Fruit fly (Drosophila melanogaster) whole organism, embryonic: ENCODE results near the gene Gr9a.

Experiments
- Blimp-1 ChIP-seq: fragments of 200-800 bp; sonication (Bioruptor generic); optimal IDR thresholded peaks from 3 replicates; lab custom pipeline; 2018; ENCODE audit warnings: missing biosample characterization, missing genetic modification characterization, mild to moderate bottlenecking, moderate library complexity, missing genetic modification reagents
- CG10147 ChIP-seq: fragments of 200-800 bp; sonication (Bioruptor generic); optimal IDR thresholded peaks from 2 replicates; lab custom pipeline; 2019; ENCODE audit warnings: missing biosample characterization, mild to moderate bottlenecking, missing genetic modification characterization, moderate library complexity
- CG10959 ChIP-seq: fragments of 200-800 bp; sonication (Bioruptor generic); IDR thresholded peaks from 2 replicates; pipeline ENCODE4 v1.3.6; 2022; ENCODE audit warnings: missing biosample characterization, missing genetic modification characterization
- CG11093 ChIP-seq: fragments of 200-800 bp; sonication (Bioruptor generic); IDR thresholded peaks from 3 replicates; pipeline ENCODE4 v1.3.6; 2022; ENCODE audit warnings: missing biosample characterization, missing genetic modification characterization
- CG11504 ChIP-seq: fragments of 200-800 bp; sonication (Bioruptor generic); optimal IDR thresholded peaks from 3 replicates; lab custom pipeline; 2019; ENCODE audit warnings: missing biosample characterization, mild to moderate bottlenecking, missing genetic modification characterization, moderate library complexity
- CG13775 ChIP-seq: fragments of 200-800 bp; sonication (Bioruptor generic); optimal IDR thresholded peaks from 3 replicates; lab custom pipeline; 2017; ENCODE audit warnings: missing biosample characterization, mild to moderate bottlenecking, missing genetic modification characterization
- CG15011 ChIP-seq: fragments of 200-800 bp; sonication (Bioruptor generic); optimal IDR thresholded peaks from 3 replicates; lab custom pipeline; 2018; ENCODE audit warnings: missing biosample characterization, mild to moderate bottlenecking, missing genetic modification characterization
- CG15269 ChIP-seq: fragments of 200-800 bp; sonication (Bioruptor generic); optimal IDR thresholded peaks from 2 replicates; lab custom pipeline; 2018; ENCODE audit warnings: missing biosample characterization, mild to moderate bottlenecking, missing genetic modification characterization, moderate library complexity
- CG15601 ChIP-seq: fragments of 200-800 bp; sonication (Bioruptor generic); optimal IDR thresholded peaks from 3 replicates; lab custom pipeline; 2019; ENCODE audit warnings: missing biosample characterization, mild to moderate bottlenecking, missing genetic modification characterization, moderate library complexity
- CG32767 ChIP-seq: fragments of 200-800 bp; sonication (Bioruptor generic); IDR thresholded peaks from 2 replicates; pipeline ENCODE4 v1.3.6; 2022; ENCODE audit warnings: missing biosample characterization, missing genetic modification characterization
- CG42726 ChIP-seq: fragments of 200-800 bp; sonication (Bioruptor generic); IDR thresholded peaks from 2 replicates; pipeline ENCODE4 v1.3.6; 2022; ENCODE audit warnings: missing biosample characterization, missing genetic modification characterization; ENCODE audit not compliant: partially characterized antibody
- CG4360 ChIP-seq: fragments of 200-800 bp; sonication (Bioruptor generic); IDR thresholded peaks from 2 replicates; pipeline ENCODE4 v1.3.6; 2022; ENCODE audit warnings: missing biosample characterization, missing genetic modification characterization
- CG4707 ChIP-seq: fragments of 200-800 bp; sonication (Bioruptor generic); optimal IDR thresholded peaks from 2 replicates; lab custom pipeline; 2018; ENCODE audit warnings: missing biosample characterization, mild to moderate bottlenecking, missing genetic modification characterization, moderate library complexity
- CG7372 ChIP-seq: fragments of 200-800 bp; sonication (Bioruptor generic); IDR thresholded peaks from 2 replicates; pipeline ENCODE4 v1.3.6; 2022; ENCODE audit warnings: missing biosample characterization, missing genetic modification characterization
- CG7928 ChIP-seq: fragments of 200-800 bp; sonication (Bioruptor generic); optimal IDR thresholded peaks from 2 replicates; lab custom pipeline; 2017; ENCODE audit warnings: missing biosample characterization, mild to moderate bottlenecking, missing genetic modification characterization
- CG9727 ChIP-seq: fragments of 200-800 bp; sonication (Bioruptor generic); optimal IDR thresholded peaks from 3 replicates; lab custom pipeline; 2017; ENCODE audit warnings: missing biosample characterization, mild to moderate bottlenecking, missing genetic modification characterization
- CG9797 ChIP-seq: fragments of 200-800 bp; sonication (Bioruptor generic); optimal IDR thresholded peaks from 3 replicates; lab custom pipeline; 2018; ENCODE audit warnings: missing biosample characterization, mild to moderate bottlenecking, missing genetic modification characterization
- CG9876 ChIP-seq: fragments of 200-800 bp; sonication (Bioruptor generic); optimal IDR thresholded peaks from 2 replicates; lab custom pipeline; 2016; ENCODE audit warnings: missing biosample characterization, missing genetic modification characterization
- Dll ChIP-seq: fragments of 200-800 bp; sonication (Bioruptor generic); IDR thresholded peaks from 4 replicates; pipeline ENCODE4 v1.3.6; 2022; ENCODE audit warnings: missing biosample characterization, missing genetic modification characterization; ENCODE audit not compliant: partially characterized antibody
- Doc3 ChIP-seq: fragments of 200-800 bp; sonication (Bioruptor generic); IDR thresholded peaks from 3 replicates; pipeline ENCODE4 v1.3.6; 2022; ENCODE audit warnings: missing biosample characterization, missing genetic modification characterization; ENCODE audit not compliant: partially characterized antibody
- Drgx ChIP-seq: fragments of 200-800 bp; sonication (Bioruptor generic); IDR thresholded peaks from 2 replicates; pipeline ENCODE4 v1.3.6; 2022; ENCODE audit warnings: missing biosample characterization, missing genetic modification characterization
- ERR ChIP-seq: fragments of 200-800 bp; sonication (Bioruptor generic); optimal IDR thresholded peaks from 2 replicates; lab custom pipeline; 2016; ENCODE audit warnings: missing biosample characterization, missing genetic modification characterization
- Elba2 ChIP-seq: fragments of 200-800 bp; sonication (Bioruptor generic); optimal IDR thresholded peaks from 3 replicates; lab custom pipeline; 2016; ENCODE audit warnings: missing biosample characterization, missing genetic modification characterization
- Ets65A ChIP-seq: fragments of 200-800 bp; sonication (Bioruptor generic); peaks from one replicate; lab custom pipeline; 2016; ENCODE audit warnings: missing biosample characterization, missing genetic modification characterization
- H2.0 ChIP-seq: fragments of 200-800 bp; sonication (Bioruptor generic); IDR thresholded peaks from 2 replicates; pipeline ENCODE4 v1.3.6; 2022; ENCODE audit warnings: missing biosample characterization, missing genetic modification characterization
- HHEX ChIP-seq: fragments of 200-800 bp; sonication (Bioruptor generic); optimal IDR thresholded peaks from 3 replicates; lab custom pipeline; 2017; ENCODE audit warnings: missing biosample characterization, mild to moderate bottlenecking, missing genetic modification characterization, missing genetic modification reagents
- HLHmδ ChIP-seq: fragments of 200-800 bp; sonication (Bioruptor generic); optimal IDR thresholded peaks from 2 replicates; lab custom pipeline; 2018; ENCODE audit warnings: missing biosample characterization, mild to moderate bottlenecking, missing genetic modification characterization, moderate library complexity
- Hmx ChIP-seq: fragments of 200-800 bp; sonication (Bioruptor generic); optimal IDR thresholded peaks from 2 replicates; lab custom pipeline; 2016; ENCODE audit warnings: missing biosample characterization, missing genetic modification characterization
- Lim3 ChIP-seq: fragments of 200-800 bp; sonication (Bioruptor generic); IDR thresholded peaks from 2 replicates; pipeline ENCODE4 v1.3.6; 2022; ENCODE audit warnings: missing biosample characterization, missing genetic modification characterization
- Nf-YA ChIP-seq: fragments of 200-800 bp; sonication (Bioruptor generic); IDR thresholded peaks from 2 replicates; pipeline ENCODE4 v1.3.6; 2022; ENCODE audit warnings: missing biosample characterization, missing genetic modification characterization
- Taf1 ChIP-seq: fragments of 200-800 bp; sonication (Bioruptor generic); IDR thresholded peaks from 2 replicates; pipeline ENCODE4 v1.3.6; 2022; ENCODE audit warnings: missing biosample characterization, missing genetic modification characterization
- ab ChIP-seq: fragments of 200-800 bp; sonication (Bioruptor generic); optimal IDR thresholded peaks from 2 replicates; lab custom pipeline; 2016; ENCODE audit warnings: missing biosample characterization, missing genetic modification characterization
- ac ChIP-seq: fragments of 200-800 bp; sonication (Bioruptor generic); optimal IDR thresholded peaks from 3 replicates; lab custom pipeline; 2017; ENCODE audit warnings: missing biosample characterization, mild to moderate bottlenecking, missing genetic modification characterization
- ase ChIP-seq: fragments of 200-800 bp; sonication (Bioruptor generic); IDR thresholded peaks from 3 replicates; pipeline ENCODE4 v1.3.6; 2022; ENCODE audit warnings: missing biosample characterization, missing genetic modification characterization
- bowl ChIP-seq: fragments of 200-800 bp; sonication (Bioruptor generic); IDR thresholded peaks from 2 replicates; pipeline ENCODE4 v1.3.6; 2022; ENCODE audit warnings: missing biosample characterization, missing genetic modification characterization
- chinmo ChIP-seq: fragments of 200-800 bp; sonication (Bioruptor generic); IDR thresholded peaks from 4 replicates; pipeline ENCODE4 v1.3.6; 2022; ENCODE audit warnings: missing biosample characterization, missing genetic modification characterization; ENCODE audit not compliant: partially characterized antibody
- fd102C ChIP-seq: fragments of 200-800 bp; sonication (Bioruptor generic); optimal IDR thresholded peaks from 2 replicates; lab custom pipeline; 2018; ENCODE audit warnings: missing biosample characterization, mild to moderate bottlenecking, missing genetic modification characterization, moderate library complexity
- fd3F ChIP-seq: fragments of 200-800 bp; sonication (Bioruptor generic); optimal IDR thresholded peaks from 2 replicates; lab custom pipeline; 2018; ENCODE audit warnings: missing biosample characterization, mild to moderate bottlenecking, missing genetic modification characterization, moderate library complexity
- fd64A ChIP-seq: fragments of 200-800 bp; sonication (Bioruptor generic); optimal IDR thresholded peaks from 3 replicates; lab custom pipeline; 2018; ENCODE audit warnings: missing biosample characterization, mild to moderate bottlenecking, missing genetic modification characterization
- gcm ChIP-seq: fragments of 200-800 bp; sonication (Bioruptor generic); optimal IDR thresholded peaks from 2 replicates; lab custom pipeline; 2019; ENCODE audit warnings: missing biosample characterization, mild to moderate bottlenecking, missing genetic modification characterization, moderate library complexity
- pfk ChIP-seq: fragments of 200-800 bp; sonication (Bioruptor generic); optimal IDR thresholded peaks from 2 replicates; lab custom pipeline; 2018; ENCODE audit warnings: missing biosample characterization, mild to moderate bottlenecking, missing genetic modification characterization, moderate library complexity
- run ChIP-seq: fragments of 200-800 bp; sonication (Bioruptor generic); optimal IDR thresholded peaks from 3 replicates; lab custom pipeline; 2018; ENCODE audit warnings: missing biosample characterization, mild to moderate bottlenecking, missing genetic modification characterization
- sd ChIP-seq: fragments of 200-800 bp; sonication (Bioruptor generic); optimal IDR thresholded peaks from 3 replicates; lab custom pipeline; 2018; ENCODE audit warnings: missing biosample characterization, mild to moderate bottlenecking, missing genetic modification characterization, moderate library complexity
- seq ChIP-seq: fragments of 200-800 bp; sonication (Bioruptor generic); IDR thresholded peaks from 2 replicates; pipeline ENCODE4 v1.3.6; 2022; ENCODE audit warnings: missing biosample characterization, missing genetic modification characterization
- shn ChIP-seq: fragments of 200-800 bp; sonication (Bioruptor generic); optimal IDR thresholded peaks from 3 replicates; lab custom pipeline; 2016; ENCODE audit warnings: missing biosample characterization, missing genetic modification characterization
- slp2 ChIP-seq: fragments of 200-800 bp; sonication (Bioruptor generic); optimal IDR thresholded peaks from 2 replicates; lab custom pipeline; 2016; ENCODE audit warnings: missing biosample characterization, missing genetic modification characterization
- sob ChIP-seq: fragments of 200-800 bp; sonication (Bioruptor generic); IDR thresholded peaks from 2 replicates; pipeline ENCODE4 v1.3.6; 2022; ENCODE audit warnings: missing biosample characterization, missing genetic modification characterization
- sqz ChIP-seq: fragments of 200-800 bp; sonication (Bioruptor generic); optimal IDR thresholded peaks from 3 replicates; lab custom pipeline; 2018; ENCODE audit warnings: missing biosample characterization, mild to moderate bottlenecking, missing genetic modification characterization
- tio ChIP-seq: fragments of 200-800 bp; sonication (Bioruptor generic); optimal IDR thresholded peaks from 2 replicates; lab custom pipeline; 2017; ENCODE audit warnings: missing biosample characterization, missing genetic modification characterization, inconsistent platforms
- trh ChIP-seq: fragments of 200-800 bp; sonication (Bioruptor generic); optimal IDR thresholded peaks from 2 replicates; lab custom pipeline; 2016; ENCODE audit warnings: missing biosample characterization, missing genetic modification characterization
- vvl ChIP-seq: fragments of 200-800 bp; sonication (Bioruptor generic); IDR thresholded peaks from 2 replicates; pipeline ENCODE4 v1.3.6; 2022; ENCODE audit warnings: missing biosample characterization, missing genetic modification characterization
- z ChIP-seq: fragments of 200-800 bp; sonication (Bioruptor generic); IDR thresholded peaks from 3 replicates; pipeline ENCODE4 v1.3.6; 2022; ENCODE audit warnings: missing biosample characterization, missing genetic modification characterization

The Gr9a gene

dm6 chrX:10016724-10017123, 44.7 kb upstream of the Gr9a start, which contains the start of gene Cht6 (continued):
- TF ChIP-seq pfk (GFP tag; lab: Kevin White, UChicago) (no peak), Hmx (GFP tag; lab: Kevin White, UChicago) (no peak), Dll (GFP tag; lab: Robert Waterston, UW) (no peak), tio (GFP tag; lab: Kevin White, UChicago) (no peak), bowl (GFP tag; lab: Robert Waterston, UW) (0 out of 2 replicates have a peak, but pooled peaks have one; percentile 31), CG32767 (no peak), fd102C (GFP tag; lab: Kevin White, UChicago) (no peak), sqz (GFP tag; lab: Kevin White, UChicago) (peak; percentile 0), fd3F (GFP tag; lab: Kevin White, UChicago) (no peak), shn (GFP tag; lab: Kevin White, UChicago) (no peak), vvl (GFP tag; lab: Robert Waterston, UW) (0 out of 2 replicates have a peak, but pooled peaks have one; percentile 23), HLHmδ (GFP tag; lab: Kevin White, UChicago) (no peak), ab (GFP tag; lab: Kevin White, UChicago) (no peak), CG4360 (GFP tag; lab: Robert Waterston, UW) (0 out of 2 replicates have a peak, but pooled peaks have one; percentile 16), sob (GFP tag; lab: Robert Waterston, UW) (no peak), CG42726 (GFP tag; lab: Robert Waterston, UW) (no peak), ac (GFP tag; lab: Kevin White, UChicago) (no peak), Lim3 (GFP tag; lab: Robert Waterston, UW) (no peak), CG15601 (no peak), run (no peak), Drgx (GFP tag; lab: Robert Waterston, UW) (peak; percentile 27; the same call in 1 of the 2 replicates), H2.0 (GFP tag; lab: Robert Waterston, UW) (no peak), slp2 (no peak), Taf1 (no peak), gcm (GFP tag; lab: Kevin White, UChicago) (no peak), HHEX (GFP tag; lab: Kevin White, UChicago) (no peak), Doc3 (GFP tag; lab: Robert Waterston, UW) (0 out of 3 replicates have a peak, but pooled peaks have one; percentile 9), CG10959 (GFP tag; lab: Robert Waterston, UW) (no peak), CG7928 (no peak), Elba2 (GFP tag; lab: Kevin White, UChicago) (no peak), trh (GFP tag; lab: Kevin White, UChicago) (no peak), Ets65A (GFP tag; lab: Kevin White, UChicago) (no peak), z (GFP tag; lab: Robert Waterston, UW) (no peak), Nf-YA (GFP tag; lab: Robert Waterston, UW) (no peak), CG13775 (GFP tag; lab: Kevin White, UChicago) (no peak), ase (no peak), CG11504 (peak; percentile 75), seq (no peak), Blimp-1 (GFP tag; lab: Kevin White, UChicago) (no peak)

- TF ChIP-seq fd64A (GFP tag; lab: Kevin White, UChicago) (no peak), chinmo (GFP tag; lab: Robert Waterston, UW) (0 out of 4 replicates have a peak, but pooled peaks have one; percentile 57), CG4707 (GFP tag; lab: Kevin White, UChicago) (no peak), sd (peak; percentile 72), CG10147 (no peak), CG7372 (GFP tag; lab: Robert Waterston, UW) (no peak), ERR (GFP tag; lab: Kevin White, UChicago) (no peak), CG9797 (GFP tag; lab: Kevin White, UChicago) (no peak), CG15011 (GFP tag; lab: Kevin White, UChicago) (no peak), CG9876 (no peak), CG9727 (GFP tag; lab: Kevin White, UChicago) (no peak), CG15269 (tag; lab: Kevin White, UChicago) (peak; percentile 28), tio (GFP tag; lab: Kevin White, UChicago) (no peak), CG11093 (GFP tag; lab: Robert Waterston, UW) (no peak)
Observed at dm6 chrX:10020857-10021256, 40.6 kb upstream of the Gr9a start.
